Comparison of ENCODE assay signal across 2 worm cellular contexts in the genomic region with DNA sequence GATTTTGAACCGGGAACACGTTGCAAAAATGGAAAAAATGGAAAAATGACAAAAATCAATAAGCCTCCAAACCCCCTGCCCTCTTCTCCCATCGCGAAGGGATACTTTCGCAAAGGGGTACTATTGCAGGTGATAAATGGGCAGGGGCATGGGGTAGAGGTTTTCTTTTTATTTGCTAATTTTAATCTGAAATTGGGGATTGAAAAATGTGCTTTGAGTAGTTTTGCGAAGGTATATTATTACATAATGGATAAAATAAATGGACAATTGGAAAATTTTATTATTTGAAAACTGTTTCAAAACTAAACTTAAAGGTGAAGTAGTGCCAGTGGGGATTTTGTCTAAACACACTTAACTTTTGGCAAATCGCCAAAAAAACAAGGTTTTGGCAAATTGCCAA.
TF ChIP-seq lines count a peak whose summit lies in the region.

No protein-coding gene starts in this region.

TF ChIP-seq in whole organism, L1 larva, 84 proteins besides CTCF, POLR2A, EP300 and RAD21 (continued from another document):
- peak in 1 of 2 experiments; percentile 87 for TF ChIP-seq mdl-1 (tag; optimal IDR thresholded peaks at IDR 0.05; lab: Kevin White, UChicago)
- peak; percentile 49 to 90 for TF ChIP-seq lin-35 (GFP tag; optimal IDR thresholded peaks at IDR 0.05; lab: Kevin White, UChicago)
- TF ChIP-seq isw-1 (GFP tag; IDR thresholded peaks at IDR 0.05; lab: Robert Waterston, UW), result peak; percentile 76
- peak; percentile 95 for TF ChIP-seq nhr-19 (GFP tag; conservative IDR thresholded peaks at IDR 0.05; lab: Robert Waterston, UW)
- peak; percentile 99 for TF ChIP-seq nhr-47 (tag; optimal IDR thresholded peaks at IDR 0.05; lab: Kevin White, UChicago)
- TF ChIP-seq snu-23 (GFP tag; optimal IDR thresholded peaks at IDR 0.05; lab: Kevin White, UChicago), result peak; percentile 99
- no peak for TF ChIP-seq unc-30 (tag; optimal IDR thresholded peaks at IDR 0.05; lab: Kevin White, UChicago)
- peak; percentile 99 for TF ChIP-seq dsc-1 (tag; optimal IDR thresholded peaks at IDR 0.05; lab: Kevin White, UChicago)
- TF ChIP-seq nhr-90 (tag; optimal IDR thresholded peaks at IDR 0.05; lab: Kevin White, UChicago; ENCODE audit: poor library complexity), result peak; percentile 98
- TF ChIP-seq nhr-76 (tag; optimal IDR thresholded peaks at IDR 0.05; lab: Kevin White, UChicago), result peak; percentile 89
- TF ChIP-seq dpl-1 (GFP tag; optimal IDR thresholded peaks at IDR 0.05; lab: Kevin White, UChicago), result peak; percentile 43 to 55 (median 51)
- no peak for TF ChIP-seq zag-1 (tag; optimal IDR thresholded peaks at IDR 0.05; lab: Kevin White, UChicago)
- peak; percentile 42 for TF ChIP-seq F16B12.6 (tag; optimal IDR thresholded peaks at IDR 0.05; lab: Kevin White, UChicago)
- TF ChIP-seq nhr-28 (tag; optimal IDR thresholded peaks at IDR 0.05; lab: Kevin White, UChicago), result no peak
- peak; percentile 93 for TF ChIP-seq pax-3 (tag; optimal IDR thresholded peaks at IDR 0.05; lab: Kevin White, UChicago)
- peak; percentile 94 for TF ChIP-seq nhr-71 (tag; optimal IDR thresholded peaks at IDR 0.05; lab: Kevin White, UChicago)
- TF ChIP-seq sptf-1 (tag; optimal IDR thresholded peaks at IDR 0.05; lab: Kevin White, UChicago), result no peak
- peak; percentile 68 for TF ChIP-seq sup-37 (GFP tag; optimal IDR thresholded peaks at IDR 0.05; lab: Kevin White, UChicago)
- TF ChIP-seq C04F5.9 (tag; optimal IDR thresholded peaks at IDR 0.05; lab: Kevin White, UChicago), result peak; percentile 87
- TF ChIP-seq aly-2 (tag; optimal IDR thresholded peaks at IDR 0.05; lab: Kevin White, UChicago), result peak; percentile 87
- peak; percentile 73 for TF ChIP-seq ceh-63 (GFP tag; optimal IDR thresholded peaks at IDR 0.05; lab: Kevin White, UChicago)
- TF ChIP-seq mep-1 (tag; optimal IDR thresholded peaks at IDR 0.05; lab: Kevin White, UChicago), result peak; percentile 96
- peak; percentile 95 for TF ChIP-seq fos-1 (tag; optimal IDR thresholded peaks at IDR 0.05; lab: Kevin White, UChicago)
- TF ChIP-seq ceh-8 (GFP tag; optimal IDR thresholded peaks at IDR 0.05; lab: Kevin White, UChicago), result peak; percentile 96
- no peak for TF ChIP-seq hlh-4 (tag; optimal IDR thresholded peaks at IDR 0.05; lab: Kevin White, UChicago)
- TF ChIP-seq mab-9 (GFP tag; IDR thresholded peaks at IDR 0.05; lab: Robert Waterston, UW), result peak; percentile 94
- TF ChIP-seq irx-1 (tag; optimal IDR thresholded peaks at IDR 0.05; lab: Kevin White, UChicago), result peak; percentile 94
TF ChIP-seq in whole organism, L1 larva: peak in this region for 68.

TF ChIP-seq in whole organism, young adult, 124 proteins besides CTCF, POLR2A, EP300 and RAD21 (continued from another document):
- TF ChIP-seq ama-1 (optimal IDR thresholded peaks at IDR 0.05; lab: Kevin White, UChicago), result no peak
- peak in 1 of 2 experiments; percentile 78 for TF ChIP-seq ama-1 (GFP tag; optimal IDR thresholded peaks at IDR 0.05; lab: Kevin White, UChicago)
- peak; percentile 96 for TF ChIP-seq K12H6.12 (tag; optimal IDR thresholded peaks at IDR 0.05; lab: Kevin White, UChicago)
- peak; percentile 10 for TF ChIP-seq snpc-4 (GFP tag; optimal IDR thresholded peaks at IDR 0.05; lab: Kevin White, UChicago)
- peak; percentile 51 to 79 (median 74) for TF ChIP-seq snpc-4 (tag; optimal IDR thresholded peaks at IDR 0.05; lab: Kevin White, UChicago)
- no peak for TF ChIP-seq hlh-26 (GFP tag; conservative IDR thresholded peaks at IDR 0.05; lab: Robert Waterston, UW)
- TF ChIP-seq hrde-1 (tag; optimal IDR thresholded peaks at IDR 0.05; lab: Kevin White, UChicago; ENCODE audit: borderline replicate concordance), result no peak
- no peak for TF ChIP-seq ceh-91 (GFP tag; IDR thresholded peaks at IDR 0.05; lab: Robert Waterston, UW)
- no peak for TF ChIP-seq bed-1 (GFP tag; IDR thresholded peaks at IDR 0.05; lab: Robert Waterston, UW)
- peak; percentile 56 for TF ChIP-seq snpc-1.3 (tag; optimal IDR thresholded peaks at IDR 0.05; lab: Kevin White, UChicago; ENCODE audit: insufficient read depth)
- peak; percentile 35 for TF ChIP-seq F57C9.4 (tag; optimal IDR thresholded peaks at IDR 0.05; lab: Kevin White, UChicago)
- no peak for TF ChIP-seq D2030.7 (GFP tag; IDR thresholded peaks at IDR 0.05; lab: Robert Waterston, UW)
- no peak for TF ChIP-seq attf-6 (GFP tag; IDR thresholded peaks at IDR 0.05; lab: Robert Waterston, UW)
- TF ChIP-seq mcd-1 (GFP tag; IDR thresholded peaks at IDR 0.05; lab: Robert Waterston, UW), result peak; percentile 87
- TF ChIP-seq Y53G8AR.9 (GFP tag; conservative IDR thresholded peaks at IDR 0.05; lab: Robert Waterston, UW), result peak; percentile 98
- TF ChIP-seq die-1 (tag; optimal IDR thresholded peaks at IDR 0.05; lab: Kevin White, UChicago), result peak; percentile 58
- TF ChIP-seq atf-7 (tag; optimal IDR thresholded peaks at IDR 0.05; lab: Kevin White, UChicago), result peak; percentile 97
- TF ChIP-seq ceh-58 (GFP tag; IDR thresholded peaks at IDR 0.05; lab: Robert Waterston, UW), result no peak
- TF ChIP-seq egl-18 (GFP tag; IDR thresholded peaks at IDR 0.05; lab: Robert Waterston, UW), result peak; percentile 88; the same call in 1 of the 2 replicates
- peak; percentile 90 for TF ChIP-seq lin-54 (GFP tag; optimal IDR thresholded peaks at IDR 0.05; lab: Kevin White, UChicago)
- 0 out of 2 replicates have a peak, but pooled peaks have one; percentile 51 for TF ChIP-seq F37B4.10 (GFP tag; IDR thresholded peaks at IDR 0.05; lab: Robert Waterston, UW)
- TF ChIP-seq nhr-179 (tag; optimal IDR thresholded peaks at IDR 0.05; lab: Kevin White, UChicago), result peak; percentile 47
- TF ChIP-seq dpl-1 (GFP tag; optimal IDR thresholded peaks at IDR 0.05; lab: Kevin White, UChicago), result no peak
- TF ChIP-seq let-607 (tag; optimal IDR thresholded peaks at IDR 0.05; lab: Kevin White, UChicago), result peak; percentile 71 to 88
- no peak for TF ChIP-seq madf-8 (GFP tag; conservative IDR thresholded peaks at IDR 0.05; lab: Robert Waterston, UW)
